Fruit fly (Drosophila melanogaster): ENCODE measurements around the gene CG6961.

The CG6961 gene

dm6 chrX:18788143-18788745, at the start of gene CG6961, which contains the start of gene S6KL:
Gene CG6961 (minus strand): TSS chrX:18788210.
Gene S6KL (plus strand): TSS chrX:18788464.
- TF ChIP-seq CG8478 (optimal IDR thresholded peaks at IDR 0.05) (no peak), CTCF (optimal IDR thresholded peaks at IDR 0.05) (no peak)

- TF ChIP-seq CTCF (optimal IDR thresholded peaks at IDR 0.05) (no peak), CG8478 (optimal IDR thresholded peaks at IDR 0.05) (no peak)
Observed at dm6 chrX:18837046-18837445, 49.0 kb upstream of the CG6961 start.

dm6 chrX:18836315-18836714, 48.3 kb upstream of the CG6961 start:
- TF ChIP-seq CTCF (optimal IDR thresholded peaks at IDR 0.05) = no peak

DNA sequence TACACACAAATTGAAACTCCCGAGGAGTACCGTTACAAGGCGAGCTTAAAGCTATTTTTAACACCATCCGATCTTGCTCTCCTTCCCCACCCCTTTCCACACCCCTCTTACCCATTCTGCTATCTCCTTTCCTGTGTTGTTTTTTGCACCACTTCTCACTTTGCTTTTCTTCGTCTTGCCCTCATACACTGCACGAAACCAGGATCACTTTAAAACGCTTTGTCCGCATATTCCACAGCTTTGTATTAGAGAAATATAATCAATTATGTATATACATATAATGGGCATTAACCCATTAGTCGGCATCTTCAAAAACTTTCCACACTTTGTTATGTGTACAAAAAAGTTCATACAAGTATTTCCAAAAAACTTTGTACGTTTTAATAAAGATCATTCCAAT, 47.5 kb upstream of the CG6961 start:
- no peak for TF ChIP-seq CG8478 (optimal IDR thresholded peaks at IDR 0.05)
- TF ChIP-seq CTCF (optimal IDR thresholded peaks at IDR 0.05) = no peak

DNA sequence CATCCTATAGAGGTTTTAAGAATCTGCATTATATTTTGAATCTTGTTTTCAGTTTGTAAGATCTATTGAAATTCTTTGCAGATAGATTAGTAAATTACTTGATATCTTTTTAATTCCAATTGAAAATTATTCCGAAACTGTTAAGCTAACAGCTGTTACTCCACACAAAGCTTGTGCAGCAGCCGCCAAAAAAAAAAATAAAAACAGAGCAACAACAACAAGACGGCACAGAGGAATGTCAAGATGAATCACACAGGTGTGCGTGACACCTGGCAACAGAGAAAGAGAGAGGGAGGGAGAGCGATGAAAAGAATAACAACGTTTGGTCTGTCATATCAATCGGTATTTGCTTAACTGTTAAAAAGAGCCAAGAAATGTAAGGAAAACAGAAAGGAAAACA, 47.0 kb upstream of the CG6961 start:
- TF ChIP-seq CG8478 (optimal IDR thresholded peaks at IDR 0.05) = no peak
- TF ChIP-seq CTCF (optimal IDR thresholded peaks at IDR 0.05) = no peak

DNA sequence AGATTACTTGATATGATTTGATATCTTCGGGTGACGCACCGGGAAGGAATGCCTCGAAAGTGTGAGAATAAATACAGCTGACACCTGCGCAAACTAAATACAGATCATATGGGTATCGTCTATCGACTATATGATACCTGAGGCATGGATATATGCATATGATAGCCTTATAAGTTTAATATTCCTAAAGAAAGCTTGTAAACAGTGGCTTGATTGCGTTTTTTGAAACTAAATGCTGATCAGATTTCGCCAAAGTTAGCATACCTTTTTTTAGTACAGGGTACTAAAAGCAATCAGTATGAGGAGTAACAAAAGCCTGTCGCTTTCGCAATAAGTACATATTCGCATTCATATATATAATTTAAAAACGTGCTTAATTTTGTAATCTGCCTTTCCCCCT, 46.4 kb upstream of the CG6961 start:
- TF ChIP-seq CTCF (optimal IDR thresholded peaks at IDR 0.05) = no peak
- no peak for TF ChIP-seq CG8478 (optimal IDR thresholded peaks at IDR 0.05)

DNA sequence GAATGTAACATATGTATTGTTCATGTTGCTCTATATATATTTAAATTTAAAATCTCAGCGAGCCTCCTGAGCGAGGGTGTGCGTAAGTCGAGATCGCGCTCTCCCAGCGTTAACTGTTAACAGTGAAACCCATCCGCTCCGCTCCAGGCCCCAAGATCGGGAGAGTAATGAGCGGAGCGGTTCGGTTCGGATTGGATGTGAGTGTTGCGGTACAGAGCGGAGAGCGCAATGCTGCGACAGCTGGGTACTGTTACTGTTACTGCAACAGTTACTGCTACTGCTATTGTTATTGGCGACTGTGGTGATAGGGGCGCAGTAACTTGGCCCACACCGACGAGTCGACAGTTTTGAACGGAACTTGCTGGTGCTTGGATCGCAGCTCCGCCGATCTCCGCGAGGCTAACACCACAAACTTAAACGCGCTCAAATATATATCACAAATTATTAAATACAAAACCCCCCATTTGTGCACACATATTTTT, 44.4 kb upstream of the CG6961 start, which contains the start of gene Pvf1:
Gene Pvf1 (plus strand): TSS at position 312 of the 482 bp plus-strand sequence.
- TF ChIP-seq CTCF (optimal IDR thresholded peaks at IDR 0.05) (no peak), CG8478 (optimal IDR thresholded peaks at IDR 0.05) (no peak)

- no peak for TF ChIP-seq CG8478 (optimal IDR thresholded peaks at IDR 0.05)
- TF ChIP-seq CTCF (optimal IDR thresholded peaks at IDR 0.05) = no peak
Observed at dm6 chrX:18830396-18830795, 42.4 kb upstream of the CG6961 start, which contains the start of gene CG7101. Gene CG7101 (plus strand): TSS chrX:18830591.

dm6 chrX:18814944-18815343, 26.9 kb upstream of the CG6961 start:
- no peak for TF ChIP-seq CTCF (optimal IDR thresholded peaks at IDR 0.05)
- TF ChIP-seq CG8478 (optimal IDR thresholded peaks at IDR 0.05) = no peak

DNA sequence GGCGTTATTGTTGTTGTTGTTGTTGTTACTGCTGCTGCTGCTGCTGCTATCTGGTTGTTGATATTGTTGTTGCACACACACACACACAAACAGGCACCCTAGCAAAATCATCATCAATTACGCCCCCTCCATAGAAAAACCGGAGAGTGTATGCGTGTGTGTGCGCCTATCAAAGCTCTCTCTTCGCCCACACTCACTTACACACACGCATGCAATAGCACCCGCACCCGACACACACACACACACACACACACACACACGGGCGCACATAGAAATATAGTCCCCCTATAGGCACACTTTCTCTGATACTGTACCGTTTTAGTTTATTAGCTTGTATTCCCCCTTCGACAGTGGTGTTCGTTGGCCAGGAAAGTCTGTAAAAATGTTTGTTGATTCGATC, 26.4 kb upstream of the CG6961 start:
- no peak for TF ChIP-seq CG8478 (optimal IDR thresholded peaks at IDR 0.05)
- no peak for TF ChIP-seq CTCF (optimal IDR thresholded peaks at IDR 0.05)

DNA sequence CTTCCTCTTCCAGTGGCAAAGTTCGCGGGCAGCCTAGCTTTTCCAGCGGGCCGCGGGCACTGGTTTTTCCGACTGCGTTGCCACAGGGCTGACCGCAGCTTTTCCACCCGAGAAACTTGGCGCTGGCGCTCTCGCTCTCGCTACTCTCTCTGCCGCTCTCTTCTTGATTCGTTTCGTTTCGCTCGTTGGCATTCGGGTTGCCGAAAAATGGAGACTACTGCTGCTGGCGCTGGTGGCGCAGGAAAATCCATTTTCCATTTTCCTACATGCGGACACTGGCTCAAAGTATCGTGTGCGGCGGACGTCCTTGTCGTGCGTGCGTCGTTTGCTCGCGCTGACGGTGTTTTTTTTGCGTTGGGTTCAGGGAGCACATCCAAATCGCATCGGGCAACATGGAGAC, 25.0 kb upstream of the CG6961 start, which contains the start of gene CG42450:
Gene CG42450 (plus strand): TSS at position 249 of the 400 bp plus-strand sequence.
- TF ChIP-seq CTCF (optimal IDR thresholded peaks at IDR 0.05) = no peak
- no peak for TF ChIP-seq CG8478 (optimal IDR thresholded peaks at IDR 0.05)

DNA sequence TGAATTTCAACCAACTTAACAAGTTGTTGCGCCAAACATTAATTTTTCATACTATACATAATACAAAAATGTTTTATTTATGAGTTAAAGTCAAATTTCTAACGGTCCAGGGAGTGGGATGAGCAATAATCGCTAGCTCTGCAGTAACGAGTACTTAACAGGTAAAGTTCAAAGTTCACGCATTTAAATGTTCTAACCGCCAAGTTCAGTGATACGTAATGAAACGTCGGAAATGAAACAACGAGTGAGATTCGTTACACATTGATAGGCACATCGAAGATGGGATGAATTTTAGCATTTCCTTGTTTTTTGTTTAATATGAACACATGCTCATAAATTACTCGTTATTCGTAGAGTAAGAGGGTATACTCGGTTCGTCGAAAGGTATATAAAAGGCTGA, 24.1 kb upstream of the CG6961 start:
- TF ChIP-seq CG8478 (optimal IDR thresholded peaks at IDR 0.05) (no peak), CTCF (optimal IDR thresholded peaks at IDR 0.05) (no peak)

dm6 chrX:18806365-18806764, 18.4 kb upstream of the CG6961 start, which contains the start of gene CG7058:
Gene CG7058 (plus strand): TSS chrX:18806694.
- TF ChIP-seq CG8478 (optimal IDR thresholded peaks at IDR 0.05) (no peak), CTCF (optimal IDR thresholded peaks at IDR 0.05) (no peak)

- TF ChIP-seq CG8478 (optimal IDR thresholded peaks at IDR 0.05) = no peak
- TF ChIP-seq CTCF (optimal IDR thresholded peaks at IDR 0.05) = peak; percentile 53 to 58
Observed at dm6 chrX:18805036-18805435, 17.0 kb upstream of the CG6961 start.

- TF ChIP-seq CTCF (optimal IDR thresholded peaks at IDR 0.05) (no peak), CG8478 (optimal IDR thresholded peaks at IDR 0.05) (no peak)
Observed at dm6 chrX:18801293-18801692, 13.3 kb upstream of the CG6961 start.

dm6 chrX:18800167-18800566, 12.2 kb upstream of the CG6961 start:
- no peak for TF ChIP-seq CG8478 (optimal IDR thresholded peaks at IDR 0.05)
- TF ChIP-seq CTCF (optimal IDR thresholded peaks at IDR 0.05) = no peak

All from S2 (cell line).